Fruit fly (Drosophila melanogaster) whole organism: ENCODE results near the gene RpS5b.

Source experiments
- CG8478 ChIP-seq: fragments of >200 bp; optimal IDR thresholded peaks from 2 replicates; lab custom pipeline; 2018; ENCODE audit warnings: inconsistent platforms
- Dll ChIP-seq: fragments of >200 bp; optimal IDR thresholded peaks from 2 replicates; lab custom pipeline; 2017
- EcR ChIP-seq, 2 experiments: fragments of >200 bp; optimal IDR thresholded peaks; 2 replicates each; lab custom pipeline; 2017; ENCODE audit warnings: missing biosample characterization in 2 of 2, missing genetic modification characterization in 2 of 2, missing genetic modification reagents in 2 of 2
- pan ChIP-seq: fragments of >200 bp; optimal IDR thresholded peaks from 2 replicates; lab custom pipeline; 2017
- psq ChIP-seq: fragments of >200 bp; optimal IDR thresholded peaks from 2 replicates; lab custom pipeline; 2017
- usp ChIP-seq: fragments of >200 bp; optimal IDR thresholded peaks from 2 replicates; lab custom pipeline; 2017; ENCODE audit warnings: missing biosample characterization, missing genetic modification characterization, mixed read lengths

Gene RpS5b

dm6 chr3R:14901408-14902352 is at the start of gene RpS5b:
Gene RpS5b, minus strand, starts transcription at chr3R:14901563.
- no peak for TF ChIP-seq psq
- no peak for TF ChIP-seq EcR (GFP tag; optimal IDR thresholded peaks at IDR 0.05; lab: Kevin White, UChicago)
- no peak for TF ChIP-seq pan (lab: Kevin White, UChicago)

- TF ChIP-seq pan (lab: Kevin White, UChicago) (no peak), usp (no peak), Dll (lab: Kevin White, UChicago) (no peak), CG8478 (lab: Kevin White, UChicago) (no peak), psq (no peak), EcR (GFP tag; optimal IDR thresholded peaks at IDR 0.05; lab: Kevin White, UChicago) (no peak)
Observed at dm6 chr3R:14917927-14918829, 16.8 kb upstream of the RpS5b start, which contains the start of gene Sdr. Gene Sdr, plus strand, starts transcription at chr3R:14918628.

- TF ChIP-seq usp (no peak), Dll (lab: Kevin White, UChicago) (no peak), psq (no peak), CG8478 (lab: Kevin White, UChicago) (no peak), pan (lab: Kevin White, UChicago) (no peak), EcR (GFP tag; optimal IDR thresholded peaks at IDR 0.05; lab: Kevin White, UChicago) (no peak)
Observed at dm6 chr3R:14912449-14912987, 11.2 kb upstream of the RpS5b start.

dm6 chr3R:14903837-14904431 is 2.6 kb upstream of the RpS5b start, which contains the start of gene VhaPPA1-1:
Gene VhaPPA1-1, minus strand, starts transcription at chr3R:14904061.
- TF ChIP-seq pan (lab: Kevin White, UChicago) (no peak), psq (peak; percentile 53), CG8478 (lab: Kevin White, UChicago) (no peak), usp (no peak)

- TF ChIP-seq EcR (GFP tag; optimal IDR thresholded peaks at IDR 0.05; lab: Kevin White, UChicago) (no peak), CG8478 (lab: Kevin White, UChicago) (no peak), Dll (lab: Kevin White, UChicago) (no peak), pan (lab: Kevin White, UChicago) (no peak), psq (no peak), usp (no peak)
Observed at dm6 chr3R:14900177-14900576, 1.2 kb downstream of the RpS5b start, which contains the start of gene VhaPPA1-2. Gene VhaPPA1-2, minus strand, starts transcription at chr3R:14900277.

- TF ChIP-seq usp (no peak), Dll (lab: Kevin White, UChicago) (no peak), EcR (GFP tag; optimal IDR thresholded peaks at IDR 0.05; lab: Kevin White, UChicago) (no peak), psq (no peak), pan (lab: Kevin White, UChicago) (no peak), CG8478 (lab: Kevin White, UChicago) (no peak)
Observed at dm6 chr3R:14898280-14898756, 3.0 kb downstream of the RpS5b start, which contains the start of the genes Nup93-2 and CG3817. Gene Nup93-2, minus strand, starts transcription at chr3R:14898372. Gene CG3817, plus strand, starts transcription at chr3R:14898739.

- TF ChIP-seq Dll (lab: Kevin White, UChicago), result no peak
- TF ChIP-seq EcR (GFP tag; optimal IDR thresholded peaks at IDR 0.05; lab: Kevin White, UChicago), result no peak
- no peak for TF ChIP-seq pan (lab: Kevin White, UChicago)
Observed at dm6 chr3R:14894783-14894883, 6.7 kb downstream of the RpS5b start, which contains the start of gene CG14860. Gene CG14860, plus strand, starts transcription at chr3R:14894784.

- TF ChIP-seq psq (no peak), usp (no peak), pan (lab: Kevin White, UChicago) (no peak), EcR (GFP tag; optimal IDR thresholded peaks at IDR 0.05; lab: Kevin White, UChicago) (no peak)
Observed at dm6 chr3R:14893791-14894782, 7.3 kb downstream of the RpS5b start, which contains the start of gene Dph2. Gene Dph2, minus strand, starts transcription at chr3R:14893954.

dm6 chr3R:14890064-14890709 is 11.2 kb downstream of the RpS5b start, which contains the start of the genes CycC and UQCR-C1:
Gene CycC, minus strand, starts transcription at chr3R:14890205.
Gene UQCR-C1, plus strand, starts transcription at chr3R:14890231.
- TF ChIP-seq pan (lab: Kevin White, UChicago), result no peak
- TF ChIP-seq Dll (lab: Kevin White, UChicago), result no peak
- no peak for TF ChIP-seq psq
- no peak for TF ChIP-seq EcR (GFP tag; optimal IDR thresholded peaks at IDR 0.05; lab: Kevin White, UChicago)
- no peak for TF ChIP-seq CG8478 (lab: Kevin White, UChicago)
- TF ChIP-seq usp, result no peak

dm6 chr3R:14886011-14886534 is 15.3 kb downstream of the RpS5b start, which contains the start of the genes Rrp6, CG33331 and CG33332:
Gene Rrp6, minus strand, starts transcription at chr3R:14886246.
Gene CG33331, plus strand, starts transcription at chr3R:14886456.
Gene CG33332, plus strand, starts transcription at chr3R:14886456.
- TF ChIP-seq usp (no peak), pan (lab: Kevin White, UChicago) (no peak), Dll (lab: Kevin White, UChicago) (no peak), CG8478 (lab: Kevin White, UChicago) (no peak), EcR (GFP tag; optimal IDR thresholded peaks at IDR 0.05; lab: Kevin White, UChicago) (no peak), psq (no peak)
